Worm (Caenorhabditis elegans): ENCODE measurements around the gene C14A6.7.

The C14A6.7 gene

ce11 chrV:18133177-18133576, 35.0 kb downstream of the C14A6.7 start, which contains the start of gene Y37H2A.18:
TSS of gene Y37H2A.18 (minus strand) at chrV:18133277.
- TF ChIP-seq F13C5.2 (tag; optimal IDR thresholded peaks at IDR 0.05), result no peak
- no peak for TF ChIP-seq hmbx-1 (tag; optimal IDR thresholded peaks at IDR 0.05)
- no peak for TF ChIP-seq hmg-4 (GFP tag; optimal IDR thresholded peaks at IDR 0.05)
- no peak for TF ChIP-seq scrt-1 (GFP tag; IDR thresholded peaks at IDR 0.05)
- no peak for TF ChIP-seq ets-7 (tag; optimal IDR thresholded peaks at IDR 0.05)
- TF ChIP-seq tra-4 (tag; optimal IDR thresholded peaks at IDR 0.05), result no peak
- no peak for TF ChIP-seq B0310.2 (tag; optimal IDR thresholded peaks at IDR 0.05)
- TF ChIP-seq ama-1 (optimal IDR thresholded peaks at IDR 0.05), result no peak
- TF ChIP-seq ceh-13 (GFP tag; optimal IDR thresholded peaks at IDR 0.05), result no peak
- no peak for TF ChIP-seq tbx-37 (GFP tag; conservative IDR thresholded peaks at IDR 0.05)
- TF ChIP-seq aly-1 (tag; optimal IDR thresholded peaks at IDR 0.05), result no peak
- no peak for TF ChIP-seq pes-1 (GFP tag; IDR thresholded peaks at IDR 0.05)
- TF ChIP-seq hnd-1 (tag; optimal IDR thresholded peaks at IDR 0.05), result no peak
- no peak for TF ChIP-seq ceh-36 (tag; optimal IDR thresholded peaks at IDR 0.05)
- TF ChIP-seq flt-1 (GFP tag; IDR thresholded peaks at IDR 0.05), result no peak

ce11 chrV:18131049-18131448, 37.1 kb downstream of the C14A6.7 start, which contains the start of gene Y37H2A.12:
TSS of gene Y37H2A.12 (minus strand) at chrV:18131129.
- no peak for TF ChIP-seq F13C5.2 (tag; optimal IDR thresholded peaks at IDR 0.05)
- no peak for TF ChIP-seq hmbx-1 (tag; optimal IDR thresholded peaks at IDR 0.05)
- no peak for TF ChIP-seq hnd-1 (tag; optimal IDR thresholded peaks at IDR 0.05)
- no peak for TF ChIP-seq sea-1 (GFP tag; conservative IDR thresholded peaks at IDR 0.05)
- no peak for TF ChIP-seq B0310.2 (tag; optimal IDR thresholded peaks at IDR 0.05)
- no peak for TF ChIP-seq ets-7 (tag; optimal IDR thresholded peaks at IDR 0.05)
- no peak for TF ChIP-seq pes-1 (GFP tag; IDR thresholded peaks at IDR 0.05)
- TF ChIP-seq tbx-11 (GFP tag; IDR thresholded peaks at IDR 0.05), result no peak
- TF ChIP-seq tbx-37 (GFP tag; conservative IDR thresholded peaks at IDR 0.05), result no peak
- TF ChIP-seq ama-1 (optimal IDR thresholded peaks at IDR 0.05), result no peak
- TF ChIP-seq ceh-13 (GFP tag; optimal IDR thresholded peaks at IDR 0.05), result no peak
- TF ChIP-seq hmg-4 (GFP tag; optimal IDR thresholded peaks at IDR 0.05), result no peak
- TF ChIP-seq scrt-1 (GFP tag; IDR thresholded peaks at IDR 0.05), result no peak
- no peak for TF ChIP-seq aly-1 (tag; optimal IDR thresholded peaks at IDR 0.05)
- TF ChIP-seq flt-1 (GFP tag; IDR thresholded peaks at IDR 0.05), result no peak
- TF ChIP-seq tra-4 (tag; optimal IDR thresholded peaks at IDR 0.05), result no peak

DNA sequence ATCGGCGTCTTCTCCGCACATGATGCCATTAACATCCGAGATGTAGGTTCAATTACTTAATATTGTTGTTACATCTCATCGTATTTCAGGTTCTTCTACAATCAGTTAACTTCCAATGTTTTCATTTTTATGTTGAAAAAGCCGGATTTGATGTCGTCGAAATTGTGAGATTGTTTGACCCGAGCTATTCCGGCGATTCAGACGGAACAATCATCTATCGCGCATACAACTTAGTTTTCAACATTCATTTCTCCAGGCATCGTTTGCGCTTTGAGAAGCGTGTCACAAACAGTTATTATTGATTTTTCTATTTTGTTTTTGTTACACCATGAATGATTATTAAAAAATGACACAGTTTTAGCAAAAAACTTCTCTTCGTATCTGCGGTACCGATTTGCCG, 39.6 kb downstream of the C14A6.7 start:
- TF ChIP-seq flt-1 (GFP tag; IDR thresholded peaks at IDR 0.05) (no peak), B0310.2 (tag; optimal IDR thresholded peaks at IDR 0.05) (no peak), ama-1 (optimal IDR thresholded peaks at IDR 0.05) (no peak), tbx-37 (GFP tag; conservative IDR thresholded peaks at IDR 0.05) (no peak), ceh-36 (tag; optimal IDR thresholded peaks at IDR 0.05) (no peak), pes-1 (GFP tag; IDR thresholded peaks at IDR 0.05) (no peak), scrt-1 (GFP tag; IDR thresholded peaks at IDR 0.05) (no peak), ets-7 (tag; optimal IDR thresholded peaks at IDR 0.05) (no peak), F13C5.2 (tag; optimal IDR thresholded peaks at IDR 0.05) (no peak), hmbx-1 (tag; optimal IDR thresholded peaks at IDR 0.05) (no peak), hnd-1 (tag; optimal IDR thresholded peaks at IDR 0.05) (no peak)

DNA sequence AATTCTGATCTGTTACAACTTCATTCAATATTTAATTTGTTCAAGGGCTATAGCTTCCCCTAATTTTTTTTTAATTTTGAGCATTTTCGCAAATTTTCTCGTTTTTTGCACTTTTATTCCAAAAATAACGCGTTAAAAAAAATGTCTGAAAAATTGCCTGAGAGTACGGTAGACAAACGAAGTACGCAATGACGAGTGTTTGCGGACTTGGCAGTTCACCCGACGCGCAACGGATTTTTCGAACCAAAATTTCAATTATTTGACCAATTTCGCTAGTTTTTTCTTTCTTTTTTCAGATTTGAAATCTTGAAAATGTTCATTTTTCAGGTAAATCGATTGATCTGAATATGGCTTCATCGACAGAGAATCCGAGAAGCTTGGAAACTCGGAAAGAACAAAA, 41.0 kb downstream of the C14A6.7 start, which contains the start of gene fbxa-211:
TSS of gene fbxa-211 (plus strand) at position 328 of the 400 bp plus-strand sequence.
- TF ChIP-seq flt-1 (GFP tag; IDR thresholded peaks at IDR 0.05), result no peak
- TF ChIP-seq sea-1 (GFP tag; conservative IDR thresholded peaks at IDR 0.05), result no peak
- no peak for TF ChIP-seq aly-1 (tag; optimal IDR thresholded peaks at IDR 0.05)

DNA sequence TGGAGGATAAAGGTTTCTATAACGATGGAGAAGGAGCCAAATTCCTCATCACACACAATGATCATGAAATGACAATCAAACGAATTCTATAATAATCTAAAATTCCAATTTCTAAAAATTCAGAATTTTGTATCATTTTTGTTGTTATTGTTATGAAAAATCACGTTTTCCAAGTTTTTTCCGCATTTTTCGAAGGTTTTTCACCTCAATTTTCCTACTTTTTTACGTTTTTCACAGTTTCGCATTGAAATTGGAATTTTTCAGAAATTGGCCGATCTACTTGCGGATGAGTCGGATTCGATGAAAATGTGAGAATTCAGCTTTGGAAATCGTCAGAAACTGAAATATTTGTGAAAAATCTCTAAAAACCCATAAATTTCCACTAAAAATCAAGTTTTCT, 43.1 kb downstream of the C14A6.7 start, which contains the start of gene fbxa-210:
TSS of gene fbxa-210 (plus strand) at position 301 of the 400 bp plus-strand sequence.
- TF ChIP-seq ama-1 (optimal IDR thresholded peaks at IDR 0.05) (no peak), tbx-11 (GFP tag; IDR thresholded peaks at IDR 0.05) (no peak)

ce11 chrV:18123639-18124038, 44.5 kb downstream of the C14A6.7 start, which contains the start of gene fbxa-107:
TSS of gene fbxa-107 (plus strand) at chrV:18123939.
- TF ChIP-seq sea-1 (GFP tag; conservative IDR thresholded peaks at IDR 0.05) (no peak), ceh-13 (GFP tag; optimal IDR thresholded peaks at IDR 0.05) (no peak), ets-7 (tag; optimal IDR thresholded peaks at IDR 0.05) (no peak), ceh-36 (tag; optimal IDR thresholded peaks at IDR 0.05) (no peak), B0310.2 (tag; optimal IDR thresholded peaks at IDR 0.05) (no peak), tbx-11 (GFP tag; IDR thresholded peaks at IDR 0.05) (no peak), tra-4 (tag; optimal IDR thresholded peaks at IDR 0.05) (no peak), pes-1 (GFP tag; IDR thresholded peaks at IDR 0.05) (no peak), scrt-1 (GFP tag; IDR thresholded peaks at IDR 0.05) (no peak), tbx-37 (GFP tag; conservative IDR thresholded peaks at IDR 0.05) (no peak), hnd-1 (tag; optimal IDR thresholded peaks at IDR 0.05) (no peak), aly-1 (tag; optimal IDR thresholded peaks at IDR 0.05) (no peak), hmbx-1 (tag; optimal IDR thresholded peaks at IDR 0.05) (no peak), ama-1 (optimal IDR thresholded peaks at IDR 0.05) (no peak)

All from whole organism, early embryonic.